Worm (Caenorhabditis elegans) whole organism, young adult: Measurements from ENCODE around the gene cutl-15.

Experiments used
- F10E7.11 ChIP-seq: sonication (generic microtip); optimal IDR thresholded peaks from 2 replicates; lab custom pipeline; 2017; ENCODE audit warnings: mild to moderate bottlenecking, missing genetic modification characterization, moderate library complexity, missing compliant biosample characterization
- him-1 ChIP-seq: sonication (generic microtip); optimal IDR thresholded peaks from 2 replicates; lab custom pipeline; 2016; ENCODE audit warnings: missing genotype, missing genetic modification reagents, missing genetic modification characterization, missing compliant biosample characterization
- let-526 ChIP-seq: fragments of 200-800 bp; sonication (Bioruptor generic); IDR thresholded peaks from 2 replicates; pipeline ENCODE4 v1.3.6; 2022; ENCODE audit warnings: missing genetic modification reagents, missing genetic modification characterization, missing compliant biosample characterization
- lir-1 ChIP-seq: fragments of 200-800 bp; sonication (Bioruptor generic); conservative IDR thresholded peaks from 2 replicates; pipeline ENCODE4 v1.3.6; 2022; ENCODE audit warnings: missing genetic modification reagents, missing genetic modification characterization, missing compliant biosample characterization
- nfya-2 ChIP-seq: fragments of 200-800 bp; sonication (Bioruptor generic); IDR thresholded peaks from 2 replicates; pipeline ENCODE4 v1.3.6; 2022; ENCODE audit warnings: missing genetic modification reagents, missing genetic modification characterization, missing compliant biosample characterization
- nfyb-1 ChIP-seq: fragments of 200-800 bp; sonication (Bioruptor generic); IDR thresholded peaks from 2 replicates; pipeline ENCODE4 v1.3.6; 2022; ENCODE audit warnings: missing genetic modification reagents, missing genetic modification characterization, missing compliant biosample characterization

ce11 chrII:8990267-8990666, 42.8 kb upstream of the cutl-15 start:
- no peak for TF ChIP-seq nfyb-1
- TF ChIP-seq lir-1 (GFP tag; lab: Robert Waterston, UW), result no peak
- no peak for TF ChIP-seq F10E7.11
- TF ChIP-seq him-1, result no peak
- TF ChIP-seq let-526 (GFP tag; lab: Robert Waterston, UW), result no peak
- no peak for TF ChIP-seq nfya-2 (GFP tag; lab: Robert Waterston, UW)
